Worm (Caenorhabditis elegans) whole organism, young adult: ENCODE measurements around the gene Y113G7A.13.

Experiments
- F55B11.4 ChIP-seq: sonication (generic microtip); optimal IDR thresholded peaks from 2 replicates; lab custom pipeline; 2016; ENCODE audit warnings: missing compliant biosample characterization, missing genetic modification characterization, borderline replicate concordance; ENCODE audit not compliant: insufficient read depth
- T07F8.4 ChIP-seq: sonication (generic microtip); optimal IDR thresholded peaks from 2 replicates; lab custom pipeline; 2016; ENCODE audit warnings: mild to moderate bottlenecking, missing genetic modification characterization, moderate library complexity, missing compliant biosample characterization
- Y53G8AR.9 ChIP-seq: fragments of 200-800 bp; sonication (Bioruptor generic); conservative IDR thresholded peaks from 2 replicates; pipeline ENCODE4 v1.3.6; 2022; ENCODE audit warnings: missing genetic modification reagents, missing genetic modification characterization, missing compliant biosample characterization
- ama-1 ChIP-seq, 3 experiments: fragments of 150-350 bp in 1 of 3; sonication (generic microtip) in 2 of 3; optimal IDR thresholded peaks; 2 replicates each; lab custom pipeline; 2014 to 2018; ENCODE audit warnings: missing biosample characterization in 2 of 3, missing genetic modification characterization in 2 of 3, missing genetic modification reagents in 2 of 3
- hlh-12 ChIP-seq: sonication (generic microtip); optimal IDR thresholded peaks from 2 replicates; lab custom pipeline; 2016; ENCODE audit warnings: missing genetic modification characterization, missing compliant biosample characterization
- tbp1 ChIP-seq: fragments of 200-800 bp; sonication (Bioruptor generic); optimal IDR thresholded peaks from 2 replicates; lab custom pipeline; 2018; ENCODE audit warnings: mild to moderate bottlenecking, missing genetic modification characterization, missing compliant biosample characterization
- unc-62 ChIP-seq: fragments of 150-350 bp; optimal IDR thresholded peaks from 2 replicates; lab custom pipeline; 2014; ENCODE audit warnings: missing biosample characterization, missing genetic modification reagents, missing genetic modification characterization

ce11 chrV:20161781-20162289, 13.8 kb downstream of the Y113G7A.13 start:
- no peak for TF ChIP-seq hlh-12
- TF ChIP-seq ama-1 (optimal IDR thresholded peaks at IDR 0.05; lab: Kevin White, UChicago) = no peak
- no peak for TF ChIP-seq ama-1 (GFP tag; optimal IDR thresholded peaks at IDR 0.05; lab: Kevin White, UChicago)
- TF ChIP-seq F55B11.4 (tag; lab: Kevin White, UChicago) = no peak
- TF ChIP-seq Y53G8AR.9 (GFP tag; lab: Robert Waterston, UW) = 0 out of 2 replicates have a peak, but pooled peaks have one; percentile 82
- TF ChIP-seq tbp1 (GFP tag; lab: Kevin White, UChicago) = no peak
- no peak for TF ChIP-seq unc-62 (GFP tag; lab: Kevin White, UChicago)
- TF ChIP-seq T07F8.4 (tag; lab: Kevin White, UChicago) = no peak
